Fruit fly (Drosophila melanogaster) whole organism, pupa: ENCODE measurements around the gene ps.

Experiments used
- CG10348 ChIP-seq: fragments of 200-800 bp; sonication (Bioruptor generic); IDR thresholded peaks from 2 replicates; pipeline ENCODE4 v1.3.6; 2022; ENCODE audit warnings: missing biosample characterization, missing genetic modification characterization
- CG12605 ChIP-seq: fragments of 200-800 bp; sonication (Bioruptor generic); IDR thresholded peaks from 2 replicates; pipeline ENCODE4 v1.3.6; 2022; ENCODE audit warnings: missing biosample characterization, missing genetic modification characterization
- CG13204 ChIP-seq: fragments of 200-800 bp; sonication (Bioruptor generic); optimal IDR thresholded peaks from 2 replicates; lab custom pipeline; 2018; ENCODE audit warnings: missing biosample characterization, mild to moderate bottlenecking, missing genetic modification characterization, moderate library complexity
- CG14655 ChIP-seq: fragments of 200-800 bp; sonication (Bioruptor generic); optimal IDR thresholded peaks from 3 replicates; lab custom pipeline; 2017; ENCODE audit warnings: mild to moderate bottlenecking, missing biosample characterization, missing genetic modification reagents, missing genetic modification characterization
- CG15710 ChIP-seq: fragments of 200-800 bp; sonication (Bioruptor generic); optimal IDR thresholded peaks from 2 replicates; lab custom pipeline; 2018; ENCODE audit warnings: missing biosample characterization, mild to moderate bottlenecking, missing genetic modification characterization, moderate library complexity
- CG17806 ChIP-seq: fragments of 200-800 bp; sonication (Bioruptor generic); optimal IDR thresholded peaks from 2 replicates; lab custom pipeline; 2018; ENCODE audit warnings: missing biosample characterization, mild to moderate bottlenecking, missing genetic modification characterization, moderate library complexity
- CG32121 ChIP-seq: fragments of 200-800 bp; sonication (Bioruptor generic); IDR thresholded peaks from 2 replicates; pipeline ENCODE4 v1.3.6; 2022; ENCODE audit warnings: missing biosample characterization, missing genetic modification characterization
- CG34367 ChIP-seq: fragments of 200-800 bp; sonication (Bioruptor generic); optimal IDR thresholded peaks from 2 replicates; lab custom pipeline; 2018; ENCODE audit warnings: missing biosample characterization, mild to moderate bottlenecking, missing genetic modification characterization
- CG4496 ChIP-seq: fragments of 200-800 bp; sonication (Bioruptor generic); IDR thresholded peaks from 3 replicates; pipeline ENCODE4 v1.3.6; 2022; ENCODE audit warnings: missing biosample characterization, missing genetic modification characterization
- CG8159 ChIP-seq: fragments of 200-800 bp; sonication (Bioruptor generic); optimal IDR thresholded peaks from 3 replicates; lab custom pipeline; 2018; ENCODE audit warnings: missing biosample characterization, mild to moderate bottlenecking, missing genetic modification characterization, moderate library complexity
- CG8301 ChIP-seq: fragments of 200-800 bp; sonication (Bioruptor generic); optimal IDR thresholded peaks from 2 replicates; lab custom pipeline; 2018; ENCODE audit warnings: missing biosample characterization, mild to moderate bottlenecking, missing genetic modification characterization
- CG9948 ChIP-seq: fragments of 200-800 bp; sonication (Bioruptor generic); optimal IDR thresholded peaks from 2 replicates; lab custom pipeline; 2018; ENCODE audit warnings: missing biosample characterization, mild to moderate bottlenecking, missing genetic modification characterization, moderate library complexity
- D1 ChIP-seq: fragments of 200-800 bp; sonication (Bioruptor generic); optimal IDR thresholded peaks from 2 replicates; lab custom pipeline; 2018; ENCODE audit warnings: missing biosample characterization, mild to moderate bottlenecking, missing genetic modification characterization, moderate library complexity
- EcR ChIP-seq: fragments of 200-800 bp; sonication (Bioruptor generic); optimal IDR thresholded peaks from 3 replicates; lab custom pipeline; 2019; ENCODE audit warnings: missing biosample characterization, missing genetic modification characterization, mild to moderate bottlenecking, moderate library complexity, missing genetic modification reagents
- Ets98B ChIP-seq: fragments of 200-800 bp; sonication (Bioruptor generic); IDR thresholded peaks from 2 replicates; pipeline ENCODE4 v1.3.6; 2022; ENCODE audit warnings: missing biosample characterization, missing genetic modification characterization
- Pif1A ChIP-seq: fragments of 200-800 bp; sonication (Bioruptor generic); optimal IDR thresholded peaks from 3 replicates; lab custom pipeline; 2016; ENCODE audit warnings: missing biosample characterization, missing genetic modification characterization
- Pif1B ChIP-seq: fragments of 200-800 bp; sonication (Bioruptor generic); optimal IDR thresholded peaks from 3 replicates; lab custom pipeline; 2016; ENCODE audit warnings: missing biosample characterization, missing genetic modification characterization
- Snoo ChIP-seq: fragments of 200-800 bp; sonication (Bioruptor generic); optimal IDR thresholded peaks from 3 replicates; lab custom pipeline; 2017; ENCODE audit warnings: missing biosample characterization, mild to moderate bottlenecking, missing genetic modification characterization, inconsistent platforms
- fd96Ca ChIP-seq: fragments of 200-800 bp; sonication (Bioruptor generic); IDR thresholded peaks from 3 replicates; pipeline ENCODE4 v1.3.6; 2022; ENCODE audit warnings: missing biosample characterization, missing genetic modification characterization
- gl ChIP-seq: fragments of 200-800 bp; sonication (Bioruptor generic); optimal IDR thresholded peaks from 2 replicates; lab custom pipeline; 2018; ENCODE audit warnings: missing biosample characterization, mild to moderate bottlenecking, missing genetic modification characterization
- rn ChIP-seq: fragments of 200-800 bp; sonication (Bioruptor generic); IDR thresholded peaks from 2 replicates; pipeline ENCODE4 v1.3.6; 2022; ENCODE audit warnings: missing biosample characterization, missing genetic modification characterization

The ps gene

DNA sequence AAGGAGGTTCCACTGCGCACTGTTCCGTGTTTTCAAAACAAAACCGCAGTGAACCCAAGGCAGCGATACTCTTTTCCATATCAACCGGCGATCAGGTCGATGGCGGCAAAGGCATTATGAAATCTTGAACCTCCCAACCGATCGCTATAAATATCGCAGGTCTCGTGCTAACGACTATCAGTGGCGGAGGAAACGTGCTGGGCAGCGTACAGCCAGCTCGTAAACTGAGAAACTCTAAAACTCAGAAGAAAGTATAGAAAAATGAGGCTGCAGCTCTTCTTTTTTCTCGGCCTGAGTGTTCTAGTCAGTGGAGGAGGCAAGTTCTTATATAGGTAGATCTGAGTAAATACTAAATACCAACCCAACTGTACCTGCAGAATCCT, 76.9 kb downstream of the ps start, which contains the start of gene phu:
Gene phu (plus strand): TSS at position 175 of the 383 bp plus-strand sequence.
- TF ChIP-seq CG8159 (no peak), CG17806 (tag; lab: Kevin White, UChicago) (no peak), Pif1A (no peak), CG4496 (no peak), rn (GFP tag; lab: Robert Waterston, UW) (no peak), D1 (tag; lab: Kevin White, UChicago) (no peak), CG13204 (GFP tag; lab: Kevin White, UChicago) (no peak), CG32121 (GFP tag; lab: Robert Waterston, UW) (no peak)

DNA sequence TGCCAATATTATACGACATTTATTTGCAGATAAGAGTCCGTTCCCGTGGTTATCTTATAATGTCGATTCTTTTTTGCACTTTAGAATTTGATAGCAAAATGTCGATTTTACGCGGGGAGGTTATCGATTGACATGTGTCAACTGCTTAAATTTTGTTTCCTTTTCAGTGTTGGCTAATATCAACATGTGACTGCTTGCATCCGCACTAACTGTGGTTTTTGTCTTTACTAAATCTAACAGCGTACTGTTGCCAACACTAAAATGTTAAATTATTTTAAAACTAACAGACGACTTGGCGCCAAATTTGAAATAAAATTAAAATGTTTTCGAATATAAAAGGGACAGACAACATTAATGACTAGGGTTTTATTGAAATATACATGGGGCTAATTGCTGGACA, 79.0 kb downstream of the ps start:
- TF ChIP-seq Ets98B (GFP tag; lab: Robert Waterston, UW): peak; percentile 50
- no peak for TF ChIP-seq CG32121 (GFP tag; lab: Robert Waterston, UW)
- TF ChIP-seq rn (GFP tag; lab: Robert Waterston, UW): no peak
- no peak for TF ChIP-seq EcR
- TF ChIP-seq CG9948 (tag; lab: Kevin White, UChicago): no peak
- no peak for TF ChIP-seq CG17806 (tag; lab: Kevin White, UChicago)
- TF ChIP-seq D1 (tag; lab: Kevin White, UChicago): no peak
- TF ChIP-seq Pif1B (GFP tag; lab: Kevin White, UChicago): no peak
- peak; percentile 48 for TF ChIP-seq Snoo
- TF ChIP-seq Pif1A: no peak
- no peak for TF ChIP-seq gl (tag; lab: Kevin White, UChicago)
- TF ChIP-seq CG13204 (GFP tag; lab: Kevin White, UChicago): no peak
- TF ChIP-seq CG15710: peak; percentile 18
- TF ChIP-seq CG4496: 0 out of 3 replicates have a peak, but pooled peaks have one; percentile 8
- TF ChIP-seq CG8159: no peak
- no peak for TF ChIP-seq CG8301
- TF ChIP-seq CG10348 (GFP tag; lab: Robert Waterston, UW): no peak
- no peak for TF ChIP-seq CG34367 (tag; lab: Kevin White, UChicago)
- no peak for TF ChIP-seq fd96Ca (GFP tag; lab: Robert Waterston, UW)
- TF ChIP-seq, all 21 proteins: peak for 4

DNA sequence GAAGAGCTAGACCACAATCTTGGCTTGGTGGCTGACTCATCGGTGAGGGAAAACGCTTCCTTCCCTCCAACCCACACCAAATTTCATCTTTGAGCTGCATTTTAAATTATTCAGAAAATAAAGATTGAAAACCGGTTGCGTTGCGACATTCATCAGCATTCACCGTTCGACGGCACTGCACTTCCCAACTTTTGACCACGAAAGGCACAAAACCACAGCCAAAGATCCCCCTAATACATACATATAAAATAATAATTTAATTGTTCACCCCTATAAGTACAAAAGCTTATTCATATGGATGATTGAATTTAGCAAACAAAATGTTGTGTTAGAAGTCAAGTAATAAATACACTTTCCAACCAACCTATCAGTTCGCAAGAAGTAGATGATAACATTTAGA, 81.5 kb downstream of the ps start:
- no peak for TF ChIP-seq EcR
- TF ChIP-seq CG10348 (GFP tag; lab: Robert Waterston, UW): no peak
- TF ChIP-seq CG17806 (tag; lab: Kevin White, UChicago): no peak
- no peak for TF ChIP-seq CG8301
- TF ChIP-seq Snoo: no peak
- TF ChIP-seq CG32121 (GFP tag; lab: Robert Waterston, UW): no peak
- no peak for TF ChIP-seq Ets98B (GFP tag; lab: Robert Waterston, UW)
- no peak for TF ChIP-seq gl (tag; lab: Kevin White, UChicago)
- TF ChIP-seq fd96Ca (GFP tag; lab: Robert Waterston, UW): no peak
- TF ChIP-seq CG34367 (tag; lab: Kevin White, UChicago): no peak
- TF ChIP-seq CG8159: no peak

DNA sequence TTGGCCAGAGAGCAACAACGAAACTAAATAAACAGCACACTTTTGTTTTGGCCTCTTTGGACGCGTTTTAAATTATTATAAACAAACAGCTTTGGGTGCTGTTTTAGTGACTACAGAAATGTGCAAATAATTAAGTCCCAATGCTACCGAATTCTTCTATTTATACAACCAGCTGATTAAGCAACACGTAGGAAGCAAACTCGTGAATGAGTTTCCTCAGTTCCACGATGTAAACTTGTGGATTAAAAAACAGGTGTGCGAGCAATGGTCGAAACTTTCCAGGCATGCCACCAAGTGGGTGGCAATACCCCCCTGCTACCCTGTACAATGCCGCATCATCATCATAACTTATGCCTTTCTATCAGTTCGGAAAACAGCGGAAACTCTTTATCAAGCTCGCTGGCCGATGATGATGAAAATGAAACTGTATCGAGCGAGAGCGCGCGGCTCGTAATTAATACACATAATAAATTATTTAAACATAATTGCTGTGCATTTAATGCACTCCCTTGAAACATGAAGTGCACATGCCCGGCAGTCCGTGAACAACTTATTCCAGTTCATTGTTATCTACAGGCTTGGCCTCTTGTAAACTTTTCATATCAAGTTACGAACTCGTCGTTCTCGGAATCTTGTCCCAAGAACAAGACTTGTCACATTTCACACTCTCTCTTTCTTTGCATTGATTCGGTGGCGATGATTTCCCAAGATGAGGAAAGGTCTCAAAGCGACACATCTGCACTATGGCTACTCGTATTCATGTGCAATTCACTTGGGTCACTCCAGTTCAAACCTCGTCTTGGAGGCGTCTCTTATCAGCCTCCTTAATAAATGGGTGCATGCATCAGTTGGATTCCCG, 82.7 kb downstream of the ps start:
- TF ChIP-seq EcR (peak; percentile 91), CG15710 (no peak), CG9948 (tag; lab: Kevin White, UChicago) (no peak), CG4496 (0 out of 3 replicates have a peak, but pooled peaks have one; percentile 12), CG32121 (GFP tag; lab: Robert Waterston, UW) (no peak)

DNA sequence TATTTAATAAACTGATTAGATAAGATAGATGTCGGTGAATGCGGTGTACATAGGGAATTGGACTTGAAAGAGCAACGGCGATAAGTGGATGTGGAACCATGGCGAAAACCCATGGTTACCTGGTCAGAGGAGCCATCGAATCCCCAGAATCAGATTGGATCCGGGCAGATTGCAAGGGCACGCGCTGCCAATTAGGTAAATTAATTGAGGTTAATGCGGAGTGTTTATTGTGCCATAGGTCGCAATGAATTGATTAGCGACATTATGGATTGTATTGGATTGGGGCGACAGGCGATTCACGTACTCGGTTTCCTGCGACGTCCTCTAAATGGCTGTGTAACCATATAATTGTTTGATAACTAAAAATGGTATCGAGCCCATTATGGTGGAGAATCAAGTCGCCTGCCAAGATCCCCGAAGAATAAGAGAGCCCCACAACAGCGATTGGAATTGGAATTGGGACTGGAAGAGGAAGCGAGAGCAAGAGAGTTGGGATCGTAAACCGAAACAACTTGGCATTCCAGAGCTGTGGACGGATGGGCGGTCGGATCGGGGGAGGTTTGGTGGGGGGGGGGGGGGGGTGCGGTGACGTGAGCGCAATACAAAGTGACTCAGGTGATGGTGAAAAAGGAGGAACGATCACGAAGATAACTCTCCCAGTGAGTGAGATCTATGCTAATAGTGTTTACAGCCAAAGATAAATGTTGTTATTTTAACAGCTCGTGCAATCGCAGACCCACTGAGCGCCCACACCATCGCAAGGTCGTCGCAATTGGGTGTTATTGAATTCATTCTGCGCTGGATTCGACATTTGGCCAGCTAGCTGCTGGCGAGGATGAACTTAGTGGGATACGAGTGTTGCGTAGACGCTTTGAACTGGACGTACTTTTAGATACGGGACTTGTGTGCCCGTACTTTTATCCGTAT, 84.0 kb downstream of the ps start:
- TF ChIP-seq CG8301 (no peak), CG17806 (tag; lab: Kevin White, UChicago) (no peak), CG9948 (tag; lab: Kevin White, UChicago) (no peak)

DNA sequence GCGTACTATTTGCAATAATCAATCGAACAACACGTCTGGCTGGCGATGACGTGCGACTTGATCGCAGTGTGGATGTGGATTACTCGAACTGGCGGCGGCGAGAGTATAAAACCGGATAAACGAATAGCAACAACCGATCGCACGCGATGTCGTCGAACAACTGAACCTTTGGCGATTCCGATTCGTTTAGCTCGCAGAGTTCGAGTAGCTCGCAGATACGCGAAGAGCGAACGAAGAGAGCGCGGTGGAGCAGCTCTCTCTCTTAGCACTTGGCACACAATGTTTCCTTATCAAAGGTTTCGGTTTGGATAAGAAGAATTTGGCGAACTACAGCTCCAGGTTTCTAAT, 84.7 kb downstream of the ps start, which contains the start of gene RhoL:
Gene RhoL (minus strand): TSS at position 166 of the 348 bp plus-strand sequence.
- TF ChIP-seq CG9948 (tag; lab: Kevin White, UChicago) (no peak), fd96Ca (GFP tag; lab: Robert Waterston, UW) (no peak), Snoo (no peak), CG34367 (tag; lab: Kevin White, UChicago) (peak; percentile 2), CG17806 (tag; lab: Kevin White, UChicago) (no peak), CG10348 (GFP tag; lab: Robert Waterston, UW) (no peak), CG32121 (GFP tag; lab: Robert Waterston, UW) (peak; percentile 44), CG15710 (peak; percentile 2), Ets98B (GFP tag; lab: Robert Waterston, UW) (peak; percentile 73; the same call in 1 of the 2 replicates), CG14655 (GFP tag; lab: Kevin White, UChicago) (no peak), rn (GFP tag; lab: Robert Waterston, UW) (no peak), CG8159 (no peak), Pif1B (GFP tag; lab: Kevin White, UChicago) (peak; percentile 27), CG8301 (no peak), D1 (tag; lab: Kevin White, UChicago) (no peak), CG12605 (peak; percentile 83), gl (tag; lab: Kevin White, UChicago) (no peak), EcR (peak; percentile 65), CG4496 (peak; percentile 69), CG13204 (GFP tag; lab: Kevin White, UChicago) (no peak)
- TF ChIP-seq, all 21 proteins: peak for 8
